Fruit fly (Drosophila melanogaster) whole organism, embryonic: ENCODE measurements around the gene CG43658.
A peak's percentile ranks its signal among the peaks of the same experiment; 100 is the strongest.

Source experiments
- Atf-2 ChIP-seq: fragments of 200-800 bp; sonication (Bioruptor generic); optimal IDR thresholded peaks from 2 replicates; lab custom pipeline; 2016; ENCODE audit warnings: missing biosample characterization, missing genetic modification characterization
- Awh ChIP-seq: fragments of 200-800 bp; sonication (Bioruptor generic); IDR thresholded peaks from 2 replicates; pipeline ENCODE4, ENCODE4 v1.3.6; 2022; ENCODE audit warnings: missing biosample characterization, missing genetic modification characterization
- Bteb2 ChIP-seq: fragments of 200-800 bp; sonication (Bioruptor generic); optimal IDR thresholded peaks from 2 replicates; lab custom pipeline; 2016; ENCODE audit warnings: missing biosample characterization, missing genetic modification characterization
- CG10366 ChIP-seq: fragments of 200-800 bp; sonication (Bioruptor generic); IDR thresholded peaks from 2 replicates; pipeline ENCODE4 v1.3.6; 2022; ENCODE audit warnings: missing biosample characterization, missing genetic modification characterization
- CG10654 ChIP-seq: fragments of 200-800 bp; sonication (Bioruptor generic); optimal IDR thresholded peaks from 2 replicates; lab custom pipeline; 2016; ENCODE audit warnings: missing biosample characterization, missing genetic modification characterization
- CG12104 ChIP-seq: fragments of 200-800 bp; sonication (Bioruptor generic); optimal IDR thresholded peaks from 3 replicates; lab custom pipeline; 2016; ENCODE audit warnings: missing biosample characterization, missing genetic modification characterization
- CG1603 ChIP-seq: fragments of 200-800 bp; sonication (Bioruptor generic); optimal IDR thresholded peaks from 2 replicates; lab custom pipeline; 2019; ENCODE audit warnings: missing biosample characterization, mild to moderate bottlenecking, missing genetic modification characterization, moderate library complexity
- CG17359 ChIP-seq: fragments of 200-800 bp; sonication (Bioruptor generic); optimal IDR thresholded peaks from 3 replicates; lab custom pipeline; 2018; ENCODE audit warnings: missing biosample characterization, mild to moderate bottlenecking, missing genetic modification characterization, moderate library complexity
- CG2678 ChIP-seq: fragments of 200-800 bp; sonication (Bioruptor generic); optimal IDR thresholded peaks from 3 replicates; lab custom pipeline; 2019; ENCODE audit warnings: missing biosample characterization, mild to moderate bottlenecking, missing genetic modification characterization, moderate library complexity
- CG2712 ChIP-seq: fragments of 200-800 bp; optimal IDR thresholded peaks from 3 replicates; lab custom pipeline; 2019; ENCODE audit warnings: missing biosample characterization, mild to moderate bottlenecking, missing genetic modification characterization, moderate library complexity
- CG3281 ChIP-seq: fragments of 200-800 bp; sonication (Bioruptor generic); optimal IDR thresholded peaks from 3 replicates; lab custom pipeline; 2017; ENCODE audit warnings: missing biosample characterization, mild to moderate bottlenecking, missing genetic modification characterization
- CG4360 ChIP-seq: fragments of 200-800 bp; sonication (Bioruptor generic); IDR thresholded peaks from 2 replicates; pipeline ENCODE4 v1.3.6; 2022; ENCODE audit warnings: missing biosample characterization, missing genetic modification characterization
- CG6854 ChIP-seq: fragments of 200-800 bp; sonication (Bioruptor generic); optimal IDR thresholded peaks from 3 replicates; lab custom pipeline; 2017; ENCODE audit warnings: missing biosample characterization, mild to moderate bottlenecking, missing genetic modification characterization
- Chrac-16 ChIP-seq: fragments of 200-800 bp; sonication (Bioruptor generic); optimal IDR thresholded peaks from 3 replicates; lab custom pipeline; 2016; ENCODE audit warnings: missing biosample characterization, missing genetic modification characterization
- D ChIP-seq, 2 experiments: fragments of 200-800 bp in 1 of 2; fragments of >200 bp in 1 of 2; sonication (Bioruptor generic) in 1 of 2; optimal IDR thresholded peaks; 2 replicates in 1 of 2; 3 replicates in 1 of 2; lab custom pipeline; 2017; ENCODE audit warnings: mild to moderate bottlenecking in 1 of 2, missing biosample characterization in 1 of 2, missing genetic modification characterization in 1 of 2, missing genetic modification reagents in 1 of 2
- Drgx ChIP-seq: fragments of 200-800 bp; sonication (Bioruptor generic); IDR thresholded peaks from 2 replicates; pipeline ENCODE4 v1.3.6; 2022; ENCODE audit warnings: missing biosample characterization, missing genetic modification characterization
- Ets65A ChIP-seq: fragments of 200-800 bp; sonication (Bioruptor generic); peaks from one replicate; lab custom pipeline; 2016; ENCODE audit warnings: missing biosample characterization, missing genetic modification characterization
- Gug ChIP-seq: fragments of 200-800 bp; sonication (Bioruptor generic); IDR thresholded peaks from 4 replicates; pipeline ENCODE4 v1.3.6; 2022; ENCODE audit warnings: missing biosample characterization, missing genetic modification characterization
- Hr51 ChIP-seq, 2 experiments: fragments of 200-800 bp; sonication (Bioruptor generic); optimal IDR thresholded peaks; 2 replicates in 1 of 2; 3 replicates in 1 of 2; lab custom pipeline; 2016 to 2018; ENCODE audit warnings: missing biosample characterization in 2 of 2, missing genetic modification characterization in 2 of 2, mild to moderate bottlenecking in 1 of 2, moderate library complexity in 1 of 2
- Med ChIP-seq: fragments of 200-800 bp; sonication (Bioruptor generic); peaks from one replicate; lab custom pipeline; 2016; ENCODE audit warnings: missing biosample characterization, missing genetic modification characterization, mild to moderate bottlenecking, inconsistent platforms, moderate library complexity
- PHDP ChIP-seq: fragments of 200-800 bp; sonication (Bioruptor generic); optimal IDR thresholded peaks from 3 replicates; lab custom pipeline; 2018; ENCODE audit warnings: missing biosample characterization, mild to moderate bottlenecking, missing genetic modification characterization, moderate library complexity
- Scr ChIP-seq: fragments of 200-800 bp; sonication (Bioruptor generic); IDR thresholded peaks from 2 replicates; pipeline ENCODE4 v1.3.6; 2022; ENCODE audit warnings: missing biosample characterization, missing genetic modification characterization; ENCODE audit not compliant: partially characterized antibody
- Sox102F ChIP-seq: fragments of 200-800 bp; sonication (Bioruptor generic); optimal IDR thresholded peaks from 2 replicates; lab custom pipeline; 2018; ENCODE audit warnings: missing biosample characterization, mild to moderate bottlenecking, missing genetic modification characterization, moderate library complexity
- Sry-β ChIP-seq: fragments of 200-800 bp; sonication (Bioruptor generic); optimal IDR thresholded peaks from 2 replicates; lab custom pipeline; 2018; ENCODE audit warnings: missing biosample characterization, mild to moderate bottlenecking, missing genetic modification characterization, moderate library complexity
- ac ChIP-seq: fragments of 200-800 bp; sonication (Bioruptor generic); optimal IDR thresholded peaks from 3 replicates; lab custom pipeline; 2017; ENCODE audit warnings: missing biosample characterization, mild to moderate bottlenecking, missing genetic modification characterization
- al ChIP-seq: fragments of 200-800 bp; sonication (Bioruptor generic); IDR thresholded peaks from 2 replicates; pipeline ENCODE4 v1.3.6; 2022; ENCODE audit warnings: missing biosample characterization, missing genetic modification characterization
- bsh ChIP-seq, 2 experiments: fragments of 200-800 bp; sonication (Bioruptor generic); optimal IDR thresholded peaks; 2 replicates each; lab custom pipeline; 2017 to 2018; ENCODE audit warnings: mild to moderate bottlenecking in 2 of 2, missing biosample characterization in 2 of 2, missing genetic modification characterization in 2 of 2, moderate library complexity in 1 of 2
- chm ChIP-seq: fragments of 200-800 bp; sonication (Bioruptor generic); IDR thresholded peaks from 2 replicates; pipeline ENCODE4 v1.3.6; 2022; ENCODE audit warnings: missing biosample characterization, missing genetic modification characterization
- crc ChIP-seq: fragments of 200-800 bp; sonication (Bioruptor generic); optimal IDR thresholded peaks from 2 replicates; lab custom pipeline; 2016; ENCODE audit warnings: missing biosample characterization, missing genetic modification characterization
- cwo ChIP-seq: fragments of 200-800 bp; sonication (Bioruptor generic); optimal IDR thresholded peaks from 3 replicates; lab custom pipeline; 2017; ENCODE audit warnings: missing biosample characterization, missing genetic modification characterization, mild to moderate bottlenecking, moderate library complexity, missing genetic modification reagents
- da ChIP-seq: fragments of 200-800 bp; sonication (Bioruptor generic); optimal IDR thresholded peaks from 2 replicates; lab custom pipeline; 2016; ENCODE audit warnings: missing biosample characterization, missing genetic modification characterization
- dmrt99B ChIP-seq: fragments of 200-800 bp; sonication (Bioruptor generic); optimal IDR thresholded peaks from 2 replicates; lab custom pipeline; 2018; ENCODE audit warnings: missing biosample characterization, mild to moderate bottlenecking, missing genetic modification characterization, moderate library complexity
- dysf ChIP-seq: fragments of 200-800 bp; sonication (Bioruptor generic); IDR thresholded peaks from 3 replicates; pipeline ENCODE4 v1.3.6; 2022; ENCODE audit warnings: missing biosample characterization, missing genetic modification characterization
- gem ChIP-seq: fragments of 200-800 bp; sonication (Bioruptor generic); optimal IDR thresholded peaks from 2 replicates; lab custom pipeline; 2019; ENCODE audit warnings: missing biosample characterization, mild to moderate bottlenecking, missing genetic modification characterization, moderate library complexity
- gfzf ChIP-seq: fragments of 200-800 bp; sonication (Bioruptor generic); optimal IDR thresholded peaks from 2 replicates; lab custom pipeline; 2016; ENCODE audit warnings: missing biosample characterization, mild to moderate bottlenecking, missing genetic modification characterization, moderate library complexity
- hkb ChIP-seq, 2 experiments: fragments of 200-800 bp in 1 of 2; fragments of >200 bp in 1 of 2; sonication (Bioruptor generic) in 1 of 2; IDR thresholded peaks in 1 of 2; optimal IDR thresholded peaks in 1 of 2; 2 replicates each; pipeline versions ENCODE4 v1.3.6 to Lab custom; 2017 to 2022; ENCODE audit warnings: missing biosample characterization in 1 of 2, missing genetic modification characterization in 1 of 2
- ind ChIP-seq: fragments of 200-800 bp; sonication (Bioruptor generic); optimal IDR thresholded peaks from 3 replicates; lab custom pipeline; 2016; ENCODE audit warnings: missing biosample characterization, missing genetic modification characterization
- nmo ChIP-seq: fragments of 200-800 bp; sonication (Bioruptor generic); optimal IDR thresholded peaks from 2 replicates; lab custom pipeline; 2018; ENCODE audit warnings: missing biosample characterization, mild to moderate bottlenecking, missing genetic modification characterization, moderate library complexity
- pnt ChIP-seq: fragments of 200-800 bp; sonication (Bioruptor generic); optimal IDR thresholded peaks from 3 replicates; lab custom pipeline; 2016; ENCODE audit warnings: missing biosample characterization, missing genetic modification characterization
- prd ChIP-seq, 3 experiments: fragments of >200 bp in 2 of 3; fragments of 200-800 bp in 1 of 3; sonication (Bioruptor generic) in 1 of 3; optimal IDR thresholded peaks in 2 of 3; IDR thresholded peaks in 1 of 3; 2 replicates in 2 of 3; 3 replicates in 1 of 3; pipeline versions ENCODE4 v1.3.6 to Lab custom; 2017 to 2022; ENCODE audit warnings: missing biosample characterization in 1 of 3, missing genetic modification characterization in 1 of 3
- row ChIP-seq: fragments of 200-800 bp; sonication (Bioruptor generic); IDR thresholded peaks from 3 replicates; pipeline ENCODE4 v1.3.6; 2022; ENCODE audit warnings: missing biosample characterization, missing genetic modification characterization
- sens ChIP-seq: fragments of 200-800 bp; sonication (Bioruptor generic); peaks from one replicate; lab custom pipeline; 2016; ENCODE audit warnings: missing biosample characterization, missing genetic modification characterization
- sima ChIP-seq: fragments of 200-800 bp; sonication (Bioruptor generic); optimal IDR thresholded peaks from 2 replicates; lab custom pipeline; 2016; ENCODE audit warnings: missing biosample characterization, missing genetic modification characterization
- so ChIP-seq: fragments of 200-800 bp; sonication (Bioruptor generic); IDR thresholded peaks from 3 replicates; pipeline ENCODE4 v1.3.6; 2022; ENCODE audit warnings: missing biosample characterization, missing genetic modification characterization
- vnd ChIP-seq: fragments of 200-800 bp; sonication (Bioruptor generic); IDR thresholded peaks from 3 replicates; pipeline ENCODE4 v1.3.6; 2022; ENCODE audit warnings: missing biosample characterization, missing genetic modification characterization; ENCODE audit not compliant: partially characterized antibody
- vvl ChIP-seq: fragments of 200-800 bp; sonication (Bioruptor generic); IDR thresholded peaks from 2 replicates; pipeline ENCODE4 v1.3.6; 2022; ENCODE audit warnings: missing biosample characterization, missing genetic modification characterization

The CG43658 gene

dm6 chrX:17518117-17518689 is 42.8 kb downstream of the CG43658 start (continued):
- TF ChIP-seq Scr (GFP tag; lab: Robert Waterston, UW) (no peak), Sox102F (peak; percentile 19), row (GFP tag; lab: Robert Waterston, UW) (peak; percentile 80), CG1603 (tag; lab: Kevin White, UChicago) (peak; percentile 21), Sry-β (GFP tag; lab: Kevin White, UChicago) (no peak), sens (GFP tag; lab: Kevin White, UChicago) (peak; percentile 66), Awh (GFP tag; lab: Robert Waterston, UW) (no peak), CG3281 (GFP tag; lab: Kevin White, UChicago) (no peak), prd (optimal IDR thresholded peaks at IDR 0.05; lab: Kevin White, UChicago) (no peak), prd (GFP tag; IDR thresholded peaks at IDR 0.05; lab: Robert Waterston, UW) (peak; percentile 31; the same call in 1 of the 3 replicates), chm (GFP tag; lab: Robert Waterston, UW) (no peak), CG6854 (GFP tag; lab: Kevin White, UChicago) (no peak), vnd (GFP tag; lab: Robert Waterston, UW) (no peak), ind (GFP tag; lab: Kevin White, UChicago) (peak; percentile 5), pnt (no peak), sima (no peak), al (GFP tag; lab: Robert Waterston, UW) (no peak), gfzf (GFP tag; lab: Kevin White, UChicago) (no peak), dysf (GFP tag; lab: Robert Waterston, UW) (0 out of 3 replicates have a peak, but pooled peaks have one; percentile 26), dmrt99B (tag; lab: Kevin White, UChicago) (peak; percentile 31), Med (peak; percentile 75), so (no peak), nmo (GFP tag; lab: Kevin White, UChicago) (peak; percentile 3), CG2712 (tag; lab: Kevin White, UChicago) (peak; percentile 19), da (GFP tag; lab: Kevin White, UChicago) (no peak)

DNA sequence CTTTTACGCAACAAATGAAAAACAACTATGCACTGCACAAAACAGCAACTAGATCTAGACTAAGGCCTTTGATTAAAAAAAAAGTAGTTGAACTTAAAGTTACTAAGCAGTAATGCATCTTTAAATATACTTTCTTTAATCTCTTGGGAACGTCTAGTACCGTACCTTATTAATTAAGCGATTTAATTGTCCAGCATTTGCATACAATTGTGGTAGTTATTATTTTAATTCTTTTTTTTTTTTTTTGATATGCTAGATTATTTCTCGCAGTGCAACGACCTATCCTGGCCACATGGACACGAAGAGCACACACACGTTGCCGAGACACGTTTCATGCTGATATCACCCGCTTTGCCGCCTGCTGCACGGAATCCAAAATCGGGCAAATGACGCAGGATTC is 44.3 kb downstream of the CG43658 start:
- TF ChIP-seq gem (tag; lab: Kevin White, UChicago) (peak; percentile 8), Drgx (GFP tag; lab: Robert Waterston, UW) (0 out of 2 replicates have a peak, but pooled peaks have one; percentile 14), CG4360 (no peak), bsh (GFP tag; optimal IDR thresholded peaks at IDR 0.05; lab: Kevin White, UChicago) (peak in 1 of 2 experiments; percentile 2), CG10654 (GFP tag; lab: Kevin White, UChicago) (no peak), CG12104 (GFP tag; lab: Kevin White, UChicago) (no peak)

DNA sequence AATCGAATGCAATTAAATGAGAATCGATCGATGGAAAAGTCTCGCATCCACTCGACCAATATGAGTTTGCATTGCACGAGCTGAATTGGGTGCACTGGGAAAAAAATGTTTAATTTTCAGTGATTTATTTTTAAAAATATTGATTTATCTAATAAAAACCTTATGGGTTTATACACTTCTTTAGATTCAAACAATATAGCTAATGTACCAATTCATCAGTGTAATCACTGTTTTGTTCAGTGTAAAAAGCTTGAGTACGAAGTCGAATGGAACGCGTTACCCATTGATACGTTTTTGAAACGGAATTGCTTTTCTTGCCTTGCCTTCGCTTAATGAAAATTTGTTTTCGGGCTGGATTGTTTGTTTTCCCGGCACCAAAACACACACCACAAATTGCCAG is 47.2 kb downstream of the CG43658 start:
- TF ChIP-seq Gug (GFP tag; lab: Robert Waterston, UW) (no peak), Ets65A (GFP tag; lab: Kevin White, UChicago) (peak; percentile 53), ac (no peak), cwo (GFP tag; lab: Kevin White, UChicago) (no peak), vvl (0 out of 2 replicates have a peak, but pooled peaks have one; percentile 29), D (optimal IDR thresholded peaks at IDR 0.05; lab: Kevin White, UChicago) (no peak), D (GFP tag; optimal IDR thresholded peaks at IDR 0.05; lab: Kevin White, UChicago) (peak; percentile 20), PHDP (tag; lab: Kevin White, UChicago) (peak; percentile 31), so (no peak), hkb (optimal IDR thresholded peaks at IDR 0.05; lab: Kevin White, UChicago) (no peak), hkb (GFP tag; IDR thresholded peaks at IDR 0.05; lab: Robert Waterston, UW) (0 out of 2 replicates have a peak, but pooled peaks have one; percentile 8), CG10366 (GFP tag; lab: Robert Waterston, UW) (no peak; the same call in 1 of the 2 replicates), Hr51 (GFP tag; optimal IDR thresholded peaks at IDR 0.05; lab: Kevin White, UChicago) (peak in 1 of 2 experiments; percentile 43), CG17359 (peak; percentile 53), crc (GFP tag; lab: Kevin White, UChicago) (no peak), Atf-2 (GFP tag; lab: Kevin White, UChicago) (no peak), CG2678 (tag; lab: Kevin White, UChicago) (peak; percentile 32), Bteb2 (GFP tag; lab: Kevin White, UChicago) (no peak), Chrac-16 (GFP tag; lab: Kevin White, UChicago) (no peak)
